Fruit fly (Drosophila melanogaster): Measurements from ENCODE around the gene CG16704.

Gene CG16704

DNA sequence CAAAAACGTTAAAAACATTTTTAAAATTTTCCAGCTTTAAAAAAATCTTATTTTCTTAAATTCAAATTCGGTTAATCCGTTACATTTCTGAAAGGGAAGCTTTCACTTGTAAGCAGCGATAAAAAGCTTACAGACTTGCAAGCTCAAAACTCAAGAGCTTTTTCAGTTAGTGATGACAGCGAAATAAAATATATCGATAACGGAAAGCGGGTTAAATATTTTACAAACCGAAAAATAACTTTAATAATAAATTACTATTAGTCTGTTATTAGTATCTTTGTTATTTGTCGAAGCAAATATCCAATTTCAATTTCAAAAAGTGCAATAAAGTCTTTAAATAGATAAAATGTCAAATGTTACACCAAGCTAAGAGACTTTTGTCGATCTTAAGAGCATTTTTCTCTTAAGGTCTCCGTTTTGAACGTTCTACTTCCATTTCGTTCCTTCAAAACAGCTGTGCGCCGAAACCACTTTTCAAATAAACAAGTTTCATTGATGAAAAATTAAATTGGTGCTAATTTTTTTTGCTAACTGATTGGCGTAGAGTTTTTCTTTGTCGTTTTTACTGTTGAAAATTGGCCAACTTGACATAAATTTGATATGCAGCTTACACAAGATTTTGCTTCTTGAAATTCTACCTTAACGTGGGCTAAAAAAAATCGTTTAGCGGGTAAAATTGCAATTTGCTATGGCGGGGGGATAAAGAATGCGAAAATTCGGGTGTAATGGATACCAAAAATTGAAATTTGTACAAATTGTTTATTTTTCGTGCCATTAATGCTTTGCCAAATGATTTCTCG, 44.0 kb downstream of the CG16704 start (continued):
- TF ChIP-seq CG34224 (GFP tag; IDR thresholded peaks at IDR 0.05; ENCODE audit: partially characterized antibody): peak; percentile 78
- TF ChIP-seq tna (GFP tag; IDR thresholded peaks at IDR 0.05; ENCODE audit: partially characterized antibody): no peak
- TF ChIP-seq CG3838 (GFP tag; optimal IDR thresholded peaks at IDR 0.05): no peak
- TF ChIP-seq CG3281 (GFP tag; optimal IDR thresholded peaks at IDR 0.05): no peak
- TF ChIP-seq sima (GFP tag; optimal IDR thresholded peaks at IDR 0.05): no peak
- no peak for TF ChIP-seq pum (GFP tag; optimal IDR thresholded peaks at IDR 0.05)
- no peak for TF ChIP-seq nom (GFP tag; optimal IDR thresholded peaks at IDR 0.05)
- TF ChIP-seq CG13894 (tag; optimal IDR thresholded peaks at IDR 0.05): no peak
- no peak for TF ChIP-seq CG9727 (GFP tag; optimal IDR thresholded peaks at IDR 0.05)
- TF ChIP-seq CG17385 (GFP tag; optimal IDR thresholded peaks at IDR 0.05): peak; percentile 21
- peak; percentile 9 for TF ChIP-seq CrebB (tag; optimal IDR thresholded peaks at IDR 0.05)
- peak; percentile 2 for TF ChIP-seq Fer1 (GFP tag; optimal IDR thresholded peaks at IDR 0.05)
- TF ChIP-seq CG12391 (tag; optimal IDR thresholded peaks at IDR 0.05): peak; percentile 51
- no peak for TF ChIP-seq CG9817 (tag; optimal IDR thresholded peaks at IDR 0.05)
- TF ChIP-seq fu2 (GFP tag; optimal IDR thresholded peaks at IDR 0.05): no peak
- TF ChIP-seq crol (GFP tag; IDR thresholded peaks at IDR 0.05): no peak
- no peak for TF ChIP-seq CG11723 (GFP tag; optimal IDR thresholded peaks at IDR 0.05)
- TF ChIP-seq Scr (GFP tag; IDR thresholded peaks at IDR 0.05; ENCODE audit: partially characterized antibody): peak; percentile 78
- peak; percentile 70 for TF ChIP-seq sna (GFP tag; IDR thresholded peaks at IDR 0.05; ENCODE audit: partially characterized antibody)
- TF ChIP-seq mam (GFP tag; optimal IDR thresholded peaks at IDR 0.05): no peak
- TF ChIP-seq CG1832 (GFP tag; optimal IDR thresholded peaks at IDR 0.05): no peak
- 0 out of 2 replicates have a peak, but pooled peaks have one; percentile 29 for TF ChIP-seq E2f2 (GFP tag; IDR thresholded peaks at IDR 0.05)
- TF ChIP-seq ranshi (GFP tag; IDR thresholded peaks at IDR 0.05): no peak
- 0 out of 2 replicates have a peak, but pooled peaks have one; percentile 12 for TF ChIP-seq CG14014 (GFP tag; IDR thresholded peaks at IDR 0.05)
- peak; percentile 55; the same call in 1 of the 2 replicates for TF ChIP-seq amos (GFP tag; IDR thresholded peaks at IDR 0.05; ENCODE audit: partially characterized antibody)
- no peak for TF ChIP-seq CG3726 (GFP tag; IDR thresholded peaks at IDR 0.05)
- peak; percentile 23; the same call in 1 of the 3 replicates for TF ChIP-seq knrl (GFP tag; IDR thresholded peaks at IDR 0.05; ENCODE audit: partially characterized antibody)
- TF ChIP-seq CG16779 (GFP tag; IDR thresholded peaks at IDR 0.05): no peak
- peak; percentile 88 for TF ChIP-seq pfk (GFP tag; optimal IDR thresholded peaks at IDR 0.05)
- peak; percentile 89 for TF ChIP-seq CG3163 (GFP tag; optimal IDR thresholded peaks at IDR 0.05)

DNA sequence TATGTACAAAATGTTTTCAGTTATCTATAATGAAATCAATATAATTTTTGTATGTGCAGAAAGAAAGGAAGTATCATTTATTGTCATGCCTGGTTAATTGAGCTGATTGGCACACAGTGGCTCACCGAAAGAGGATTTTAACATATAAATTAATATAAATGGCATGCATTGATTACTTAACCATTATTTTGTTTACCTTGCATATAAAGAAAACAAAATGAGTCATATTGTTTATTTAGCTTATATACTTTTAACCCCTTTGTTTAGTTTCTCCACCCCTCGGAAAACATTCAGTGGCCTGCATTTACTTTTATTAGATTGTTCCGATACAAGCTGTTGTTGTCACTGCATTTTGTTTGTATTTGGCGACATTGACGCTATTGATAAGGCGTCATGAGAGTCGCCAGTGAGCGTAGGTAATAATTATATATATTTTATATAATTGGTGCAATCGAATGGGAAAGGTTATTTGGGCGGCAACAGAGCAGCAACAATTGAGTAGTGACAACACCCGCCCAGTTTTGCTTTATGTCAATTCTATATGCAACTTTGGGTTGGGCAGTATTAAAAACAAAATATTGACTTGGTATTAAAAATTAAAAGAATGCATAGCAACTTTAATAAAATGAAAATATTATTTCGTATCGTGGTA, 44.7 kb downstream of the CG16704 start:
- TF ChIP-seq CG14441 (GFP tag; IDR thresholded peaks at IDR 0.05) (0 out of 2 replicates have a peak, but pooled peaks have one; percentile 26), trh (GFP tag; optimal IDR thresholded peaks at IDR 0.05) (no peak), wdn (GFP tag; IDR thresholded peaks at IDR 0.05) (no peak), Sox102F (GFP tag; optimal IDR thresholded peaks at IDR 0.05) (peak; percentile 14), CG9727 (GFP tag; optimal IDR thresholded peaks at IDR 0.05) (peak; percentile 10), CG10431 (GFP tag; optimal IDR thresholded peaks at IDR 0.05) (peak; percentile 43), CG1024 (GFP tag; IDR thresholded peaks at IDR 0.05) (no peak), sens (GFP tag) (peak; percentile 62), nom (GFP tag; optimal IDR thresholded peaks at IDR 0.05) (no peak), org-1 (GFP tag; optimal IDR thresholded peaks at IDR 0.05) (peak; percentile 16), CG17912 (GFP tag; optimal IDR thresholded peaks at IDR 0.05) (peak; percentile 37), CG8924 (tag; optimal IDR thresholded peaks at IDR 0.05) (peak; percentile 28), CG2678 (tag; optimal IDR thresholded peaks at IDR 0.05) (peak; percentile 29), Med (GFP tag) (peak; percentile 64), lab (GFP tag; optimal IDR thresholded peaks at IDR 0.05) (peak; percentile 48), z (GFP tag; IDR thresholded peaks at IDR 0.05) (no peak), fd3F (GFP tag; optimal IDR thresholded peaks at IDR 0.05) (no peak), Ada2b (GFP tag; IDR thresholded peaks at IDR 0.05) (no peak), CG17385 (GFP tag; optimal IDR thresholded peaks at IDR 0.05) (peak; percentile 13), CG11504 (tag; optimal IDR thresholded peaks at IDR 0.05) (peak; percentile 30), CG4424 (GFP tag; optimal IDR thresholded peaks at IDR 0.05) (peak; percentile 16)

Measured in whole organism, embryonic.